Worm (Caenorhabditis elegans): ENCODE measurements around the gene rps-8.

- TF ChIP-seq nhr-28 (tag; optimal IDR thresholded peaks at IDR 0.05) (no peak), pha-4 (tag; optimal IDR thresholded peaks at IDR 0.05) (no peak), mab-5 (tag; optimal IDR thresholded peaks at IDR 0.05) (no peak), lin-13 (tag; optimal IDR thresholded peaks at IDR 0.05) (no peak)
Measured at ce11 chrIV:7285839-7286238, 27.8 kb downstream of the rps-8 start, which contains the start of gene C06E4.8.

Data from whole organism, mixed stage, embryonic.